Worm (Caenorhabditis elegans): ENCODE results near the gene Y22D7AL.11.

ce11 chrIII:1626524-1626923 lies 7.6 kb downstream of the Y22D7AL.11 start, which contains the start of gene Y22D7AL.4:
- TF ChIP-seq cog-1 (tag; optimal IDR thresholded peaks at IDR 0.05) = no peak
- no peak for TF ChIP-seq ztf-29 (GFP tag; IDR thresholded peaks at IDR 0.05)
- no peak for TF ChIP-seq flt-1 (GFP tag; IDR thresholded peaks at IDR 0.05)
- no peak for TF ChIP-seq tab-1 (GFP tag; IDR thresholded peaks at IDR 0.05)
- no peak for TF ChIP-seq ref-1 (GFP tag; conservative IDR thresholded peaks at IDR 0.05)
- TF ChIP-seq med-1 (GFP tag; optimal IDR thresholded peaks at IDR 0.05; ENCODE audit: insufficient read depth) = no peak
- no peak for TF ChIP-seq klf-2 (GFP tag; conservative IDR thresholded peaks at IDR 0.05)

Measured in whole organism, midembryonic.